Worm (Caenorhabditis elegans) whole organism, L3 larva: ENCODE results near the gene F58F9.8.
A peak's percentile ranks its signal among the peaks of the same experiment; 100 is the strongest.

Source experiments
- R02D3.7 ChIP-seq: fragments of 150-350 bp; optimal IDR thresholded peaks from 2 replicates; lab custom pipeline; 2014; ENCODE audit warnings: missing biosample characterization, missing genetic modification characterization
- ZK546.5 ChIP-seq: sonication (generic microtip); optimal IDR thresholded peaks from 2 replicates; lab custom pipeline; 2017; ENCODE audit warnings: missing biosample characterization, missing genetic modification characterization
- aly-2 ChIP-seq: fragments of 150-350 bp; optimal IDR thresholded peaks from 2 replicates; lab custom pipeline; 2014; ENCODE audit warnings: missing biosample characterization, missing genetic modification characterization
- ama-1 ChIP-seq: fragments of 150-350 bp; optimal IDR thresholded peaks from 2 replicates; lab custom pipeline; 2018
- ceh-16 ChIP-seq: sonication (generic microtip); optimal IDR thresholded peaks from 2 replicates; lab custom pipeline; 2017; ENCODE audit warnings: missing biosample characterization, missing genetic modification characterization
- ceh-28 ChIP-seq: fragments of 150-350 bp; optimal IDR thresholded peaks from 2 replicates; lab custom pipeline; 2014; ENCODE audit warnings: missing biosample characterization, missing genetic modification reagents, missing genetic modification characterization
- ceh-82 ChIP-seq: fragments of 150-350 bp; optimal IDR thresholded peaks from 2 replicates; lab custom pipeline; 2014; ENCODE audit warnings: missing biosample characterization, missing genetic modification characterization
- ceh-9 ChIP-seq: sonication (generic microtip); optimal IDR thresholded peaks from 2 replicates; lab custom pipeline; 2018; ENCODE audit warnings: missing biosample characterization, missing genetic modification characterization
- egl-5 ChIP-seq: fragments of 150-350 bp; optimal IDR thresholded peaks from 2 replicates; lab custom pipeline; 2017; ENCODE audit warnings: missing biosample characterization, missing genetic modification reagents, missing genetic modification characterization, inconsistent platforms
- elt-2 ChIP-seq: sonication (generic microtip); optimal IDR thresholded peaks from 2 replicates; lab custom pipeline; 2016; ENCODE audit warnings: missing genetic modification reagents, mild to moderate bottlenecking, missing genetic modification characterization, missing compliant biosample characterization
- eor-1 ChIP-seq, 2 experiments: fragments of 150-350 bp; optimal IDR thresholded peaks; 2 replicates each; lab custom pipeline; 2014 to 2018; ENCODE audit warnings: missing biosample characterization in 2 of 2, missing genetic modification characterization in 2 of 2
- fkh-2 ChIP-seq: fragments of 150-350 bp; optimal IDR thresholded peaks from 2 replicates; lab custom pipeline; 2014; ENCODE audit warnings: missing biosample characterization, missing genetic modification reagents, missing genetic modification characterization
- fos-1 ChIP-seq: fragments of 150-350 bp; optimal IDR thresholded peaks from 2 replicates; lab custom pipeline; 2014; ENCODE audit warnings: missing biosample characterization, missing genetic modification characterization
- lin-39 ChIP-seq: fragments of 150-350 bp; optimal IDR thresholded peaks from 2 replicates; lab custom pipeline; 2018; ENCODE audit warnings: missing biosample characterization, missing genetic modification reagents, missing genetic modification characterization
- lsy-12 ChIP-seq: sonication (generic microtip); optimal IDR thresholded peaks from 2 replicates; lab custom pipeline; 2016; ENCODE audit warnings: mild to moderate bottlenecking, missing genetic modification characterization, missing compliant biosample characterization
- mdl-1 ChIP-seq: fragments of 150-350 bp; optimal IDR thresholded peaks from 2 replicates; lab custom pipeline; 2014; ENCODE audit warnings: missing biosample characterization, missing genetic modification characterization
- nfya-1 ChIP-seq: sonication (generic microtip); optimal IDR thresholded peaks from 2 replicates; lab custom pipeline; 2017; ENCODE audit warnings: missing genetic modification characterization, mild to moderate bottlenecking, missing compliant biosample characterization, antibody characterized with exemption, moderate library complexity; ENCODE audit not compliant: insufficient read depth
- nhr-11 ChIP-seq: fragments of 150-350 bp; optimal IDR thresholded peaks from 2 replicates; lab custom pipeline; 2014; ENCODE audit warnings: missing biosample characterization, missing genetic modification characterization
- nhr-23 ChIP-seq: fragments of 150-350 bp; optimal IDR thresholded peaks from 2 replicates; lab custom pipeline; 2014; ENCODE audit warnings: missing biosample characterization, missing genetic modification reagents, missing genetic modification characterization
- nhr-28 ChIP-seq: fragments of 150-350 bp; optimal IDR thresholded peaks from 2 replicates; lab custom pipeline; 2014; ENCODE audit warnings: missing biosample characterization, missing genetic modification characterization
- nhr-67 ChIP-seq: fragments of 150-350 bp; optimal IDR thresholded peaks from 2 replicates; lab custom pipeline; 2014; ENCODE audit warnings: missing biosample characterization, missing genetic modification characterization
- pha-4 ChIP-seq: fragments of 150-350 bp; optimal IDR thresholded peaks from 2 replicates; lab custom pipeline; 2014; ENCODE audit warnings: missing biosample characterization, missing genetic modification reagents, missing genetic modification characterization
- pqm-1 ChIP-seq: fragments of 150-350 bp; optimal IDR thresholded peaks from 2 replicates; lab custom pipeline; 2017; ENCODE audit warnings: missing biosample characterization, missing genetic modification characterization, inconsistent platforms
- sea-2 ChIP-seq: fragments of 150-350 bp; sonication (generic microtip); optimal IDR thresholded peaks from 4 replicates; lab custom pipeline; 2014; ENCODE audit warnings: missing biosample characterization, missing genetic modification reagents, missing genetic modification characterization
- skn-1 ChIP-seq: fragments of 150-350 bp; optimal IDR thresholded peaks from 2 replicates; lab custom pipeline; 2014; ENCODE audit warnings: missing biosample characterization, missing genetic modification characterization
- snpc-4 ChIP-seq: fragments of 150-350 bp; optimal IDR thresholded peaks from 2 replicates; lab custom pipeline; 2014; ENCODE audit warnings: missing biosample characterization, missing genetic modification characterization
- tbx-2 ChIP-seq: sonication (generic microtip); optimal IDR thresholded peaks from 2 replicates; lab custom pipeline; 2016; ENCODE audit warnings: mild to moderate bottlenecking, missing genetic modification characterization, missing compliant biosample characterization
- unc-62 ChIP-seq: fragments of 150-350 bp; sonication (generic microtip); optimal IDR thresholded peaks from 4 replicates; lab custom pipeline; 2014; ENCODE audit warnings: missing biosample characterization, missing genetic modification reagents, missing genetic modification characterization
- zag-1 ChIP-seq: fragments of 150-350 bp; optimal IDR thresholded peaks from 2 replicates; lab custom pipeline; 2014; ENCODE audit warnings: missing biosample characterization, missing genetic modification characterization
- ztf-11 ChIP-seq: fragments of 150-350 bp; optimal IDR thresholded peaks from 2 replicates; lab custom pipeline; 2014; ENCODE audit warnings: missing biosample characterization, missing genetic modification characterization

Gene F58F9.8

ce11 chrIV:6225143-6225542 is 12.8 kb upstream of the F58F9.8 start, which contains the start of gene C49A9.2:
TSS of gene C49A9.2 (plus strand) at chrIV:6225443.
- peak; percentile 16 for TF ChIP-seq elt-2 (tag; lab: Kevin White, UChicago)
- TF ChIP-seq nhr-11 (tag; lab: Kevin White, UChicago) = no peak
- no peak for TF ChIP-seq sea-2 (GFP tag; lab: Kevin White, UChicago)
- TF ChIP-seq nfya-1 = no peak
- TF ChIP-seq pha-4 (tag; lab: Kevin White, UChicago) = no peak

DNA sequence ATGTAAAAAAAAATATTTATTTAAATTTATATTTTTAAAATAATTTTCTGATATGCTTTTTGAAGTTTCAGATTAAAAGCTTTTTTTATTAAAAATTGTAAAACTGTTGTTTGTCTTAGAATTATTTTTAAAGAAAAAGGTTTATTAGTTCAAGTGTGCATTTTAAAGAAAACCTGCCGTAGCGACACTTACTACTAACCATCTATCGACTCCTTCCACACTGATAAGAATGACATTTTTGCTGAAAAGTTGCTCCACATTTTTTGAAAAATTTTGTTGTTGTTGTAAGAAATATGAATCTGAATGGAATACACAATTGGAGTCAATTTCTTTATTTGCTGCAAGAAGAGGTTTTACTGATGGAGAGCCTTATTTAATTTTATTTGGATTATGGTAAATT is 10.0 kb upstream of the F58F9.8 start, which contains the start of gene C49A9.1:
Gene C49A9.1 (plus strand): TSS at position 217 of the 400 bp plus-strand sequence.
- TF ChIP-seq ceh-16 (tag; lab: Kevin White, UChicago) = no peak
- no peak for TF ChIP-seq mdl-1 (tag; lab: Kevin White, UChicago)
- TF ChIP-seq elt-2 (tag; lab: Kevin White, UChicago) = peak; percentile 41
- no peak for TF ChIP-seq nhr-23 (tag; lab: Kevin White, UChicago)
- no peak for TF ChIP-seq ama-1

DNA sequence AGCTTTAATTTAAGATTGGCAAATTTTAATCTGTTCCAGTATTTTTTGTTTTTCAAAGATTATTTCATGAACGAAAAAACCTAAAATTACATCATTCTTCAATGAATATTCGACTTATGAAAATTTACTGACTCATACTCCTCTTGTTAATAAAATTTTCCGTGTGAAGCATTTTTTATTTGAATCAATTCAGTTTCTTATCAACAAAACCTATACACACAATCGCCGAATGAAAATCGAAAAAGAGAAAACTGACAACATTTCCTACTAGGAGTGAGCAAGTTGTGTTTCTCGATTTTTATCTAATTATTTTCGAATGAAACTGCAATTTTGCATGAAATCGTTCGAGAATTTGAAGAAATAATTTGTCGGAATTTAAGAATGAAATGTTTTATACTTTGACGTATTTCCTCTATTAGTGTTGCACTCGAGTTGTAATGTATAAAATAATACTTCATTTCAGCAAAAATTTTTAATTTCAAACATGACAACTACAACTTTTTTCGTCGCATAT is 7.4 kb upstream of the F58F9.8 start, which contains the start of gene F58F9.4:
Gene F58F9.4 (plus strand): TSS at position 464 of the 514 bp plus-strand sequence.
- TF ChIP-seq nfya-1 = no peak
- peak; percentile 43 for TF ChIP-seq elt-2 (tag; lab: Kevin White, UChicago)
- TF ChIP-seq, all 47 proteins: peak for 1

ce11 chrIV:6232769-6233290 is 5.1 kb upstream of the F58F9.8 start, which contains the start of gene F58F9.3:
TSS of gene F58F9.3 (plus strand) at chrIV:6233240.
- TF ChIP-seq pha-4 (tag; lab: Kevin White, UChicago) (peak; percentile 31), egl-5 (tag; lab: Kevin White, UChicago) (no peak), elt-2 (tag; lab: Kevin White, UChicago) (peak; percentile 74), pqm-1 (tag; lab: Kevin White, UChicago) (peak; percentile 81), lin-39 (tag; lab: Kevin White, UChicago) (no peak)
- TF ChIP-seq, all 47 proteins: peak for 3

ce11 chrIV:6239993-6240392 is 2.0 kb downstream of the F58F9.8 start, which contains the start of gene F58F9.9:
TSS of gene F58F9.9 (plus strand) at chrIV:6240293.
- TF ChIP-seq eor-1 (tag; optimal IDR thresholded peaks at IDR 0.05; lab: Kevin White, UChicago) (no peak), fos-1 (tag; lab: Kevin White, UChicago) (no peak), ztf-11 (no peak), mdl-1 (tag; lab: Kevin White, UChicago) (no peak), sea-2 (GFP tag; lab: Kevin White, UChicago) (no peak), nfya-1 (no peak), pha-4 (tag; lab: Kevin White, UChicago) (no peak), lsy-12 (tag; lab: Kevin White, UChicago) (no peak), R02D3.7 (tag; lab: Kevin White, UChicago) (no peak), skn-1 (tag; lab: Kevin White, UChicago) (no peak), ceh-28 (tag; lab: Kevin White, UChicago) (no peak), snpc-4 (no peak), ceh-16 (tag; lab: Kevin White, UChicago) (no peak), pqm-1 (tag; lab: Kevin White, UChicago) (no peak), ZK546.5 (tag; lab: Kevin White, UChicago) (no peak), tbx-2 (tag; lab: Kevin White, UChicago) (no peak), nhr-11 (tag; lab: Kevin White, UChicago) (no peak), fkh-2 (tag; lab: Kevin White, UChicago) (no peak)

- TF ChIP-seq zag-1 (no peak), sea-2 (GFP tag; lab: Kevin White, UChicago) (no peak), elt-2 (tag; lab: Kevin White, UChicago) (peak; percentile 77), ceh-28 (tag; lab: Kevin White, UChicago) (peak; percentile 0), unc-62 (GFP tag; lab: Kevin White, UChicago) (no peak), ceh-82 (tag; lab: Kevin White, UChicago) (no peak), nhr-28 (tag; lab: Kevin White, UChicago) (no peak), pha-4 (tag; lab: Kevin White, UChicago) (peak; percentile 43), aly-2 (tag; lab: Kevin White, UChicago) (no peak), pqm-1 (tag; lab: Kevin White, UChicago) (peak; percentile 57), ceh-9 (tag; lab: Kevin White, UChicago) (no peak), lin-39 (tag; lab: Kevin White, UChicago) (no peak), nhr-67 (tag; lab: Kevin White, UChicago) (no peak), tbx-2 (tag; lab: Kevin White, UChicago) (no peak), nhr-11 (tag; lab: Kevin White, UChicago) (no peak), ztf-11 (no peak)
Measured at ce11 chrIV:6248486-6248885, 10.5 kb downstream of the F58F9.8 start, which contains the start of gene acox-3. TSS of gene acox-3 (minus strand) at chrIV:6248492.
